Worm (Caenorhabditis elegans): ENCODE measurements around the gene F07B10.7.

DNA sequence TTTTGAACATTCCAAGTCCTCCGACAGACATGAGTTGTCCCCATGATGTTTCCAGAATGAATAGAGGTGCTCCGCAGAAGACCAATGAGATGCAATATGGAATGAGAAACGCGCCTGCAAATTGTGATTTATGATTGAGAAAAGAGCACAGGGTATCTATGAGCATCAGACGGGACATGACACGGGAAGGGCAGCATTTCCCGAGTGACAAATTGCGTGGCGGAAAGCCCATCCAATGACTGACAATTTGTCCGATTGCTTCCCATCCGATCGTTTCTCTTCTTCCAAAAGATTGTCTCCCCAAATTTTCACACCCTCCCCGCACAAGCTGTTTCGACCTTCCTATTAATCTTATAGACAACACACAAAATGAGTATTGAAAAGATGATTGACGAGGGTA, 47.3 kb upstream of the F07B10.7 start:
- TF ChIP-seq pes-1 (GFP tag; IDR thresholded peaks at IDR 0.05) (no peak), sea-1 (GFP tag; conservative IDR thresholded peaks at IDR 0.05) (no peak), tra-4 (tag; optimal IDR thresholded peaks at IDR 0.05) (no peak), ama-1 (optimal IDR thresholded peaks at IDR 0.05) (no peak), flt-1 (GFP tag; IDR thresholded peaks at IDR 0.05) (no peak), hmbx-1 (tag; optimal IDR thresholded peaks at IDR 0.05) (no peak)
